Fruit fly (Drosophila melanogaster) whole organism, prepupa: ENCODE measurements around the gene CG43672.

Source experiments
- Blimp-1 ChIP-seq: fragments of 200-800 bp; sonication (Bioruptor generic); optimal IDR thresholded peaks from 3 replicates; lab custom pipeline; 2017; ENCODE audit warnings: missing biosample characterization, missing genetic modification characterization, mild to moderate bottlenecking, moderate library complexity, missing genetic modification reagents
- CG10631 ChIP-seq: fragments of 200-800 bp; sonication (Bioruptor generic); optimal IDR thresholded peaks from 2 replicates; lab custom pipeline; 2016; ENCODE audit warnings: missing biosample characterization, missing genetic modification characterization
- CG11294 ChIP-seq: fragments of 200-800 bp; sonication (Bioruptor generic); IDR thresholded peaks from 2 replicates; pipeline ENCODE4 v1.3.6; 2022; ENCODE audit warnings: missing biosample characterization, missing genetic modification characterization
- CG11762 ChIP-seq: fragments of 200-800 bp; sonication (Bioruptor generic); optimal IDR thresholded peaks from 3 replicates; lab custom pipeline; 2016; ENCODE audit warnings: missing biosample characterization, missing genetic modification characterization; ENCODE audit not compliant: insufficient read depth
- CG11902 ChIP-seq: fragments of 200-800 bp; sonication (Bioruptor generic); optimal IDR thresholded peaks from 3 replicates; lab custom pipeline; 2016; ENCODE audit warnings: missing biosample characterization, missing genetic modification characterization
- CG15336 ChIP-seq: fragments of 200-800 bp; sonication (Bioruptor generic); IDR thresholded peaks from 2 replicates; pipeline ENCODE4 v1.3.6; 2022; ENCODE audit warnings: missing biosample characterization, missing genetic modification characterization
- CG1621 ChIP-seq: fragments of 200-800 bp; sonication (Bioruptor generic); optimal IDR thresholded peaks from 3 replicates; lab custom pipeline; 2018; ENCODE audit warnings: missing biosample characterization, mild to moderate bottlenecking, missing genetic modification characterization
- CG16779 ChIP-seq: fragments of 200-800 bp; sonication (Bioruptor generic); optimal IDR thresholded peaks from 3 replicates; lab custom pipeline; 2017; ENCODE audit warnings: missing biosample characterization, mild to moderate bottlenecking, missing genetic modification characterization
- CG3032 ChIP-seq: fragments of 200-800 bp; optimal IDR thresholded peaks from 2 replicates; lab custom pipeline; 2019; ENCODE audit warnings: missing biosample characterization, mild to moderate bottlenecking, missing genetic modification characterization, moderate library complexity
- CG3919 ChIP-seq: fragments of 200-800 bp; sonication (Bioruptor generic); optimal IDR thresholded peaks from 3 replicates; lab custom pipeline; 2016; ENCODE audit warnings: missing biosample characterization, missing genetic modification characterization
- CG4318 ChIP-seq: fragments of 200-800 bp; sonication (Bioruptor generic); optimal IDR thresholded peaks from 3 replicates; lab custom pipeline; 2017; ENCODE audit warnings: missing biosample characterization, mild to moderate bottlenecking, missing genetic modification characterization
- CG6163 ChIP-seq: fragments of 200-800 bp; sonication (Bioruptor generic); IDR thresholded peaks from 3 replicates; pipeline ENCODE4 v1.3.6; 2022; ENCODE audit warnings: missing biosample characterization, missing genetic modification characterization
- CG6808 ChIP-seq: fragments of 200-800 bp; sonication (Bioruptor generic); optimal IDR thresholded peaks from 3 replicates; lab custom pipeline; 2017; ENCODE audit warnings: missing biosample characterization, missing genetic modification characterization, mild to moderate bottlenecking, moderate library complexity, missing genetic modification reagents
- CG6854 ChIP-seq: fragments of 200-800 bp; sonication (Bioruptor generic); optimal IDR thresholded peaks from 2 replicates; lab custom pipeline; 2017; ENCODE audit warnings: missing biosample characterization, mild to moderate bottlenecking, missing genetic modification characterization
- CG7368 ChIP-seq: fragments of 200-800 bp; sonication (Bioruptor generic); optimal IDR thresholded peaks from 3 replicates; lab custom pipeline; 2016; ENCODE audit warnings: missing biosample characterization, missing genetic modification characterization
- CG8119 ChIP-seq: fragments of 200-800 bp; sonication (Bioruptor generic); IDR thresholded peaks from 3 replicates; pipeline ENCODE4 v1.3.6; 2022; ENCODE audit warnings: missing biosample characterization, missing genetic modification characterization
- CG8632 ChIP-seq: fragments of 200-800 bp; sonication (Bioruptor generic); optimal IDR thresholded peaks from 3 replicates; lab custom pipeline; 2016; ENCODE audit warnings: missing biosample characterization, missing genetic modification characterization
- CG9139 ChIP-seq: fragments of 200-800 bp; sonication (Bioruptor generic); optimal IDR thresholded peaks from 3 replicates; lab custom pipeline; 2017; ENCODE audit warnings: missing biosample characterization, mild to moderate bottlenecking, missing genetic modification characterization
- Eip78C ChIP-seq: fragments of 200-800 bp; sonication (Bioruptor generic); peaks from one replicate; lab custom pipeline; 2016; ENCODE audit warnings: missing biosample characterization, missing genetic modification characterization
- Eip93F ChIP-seq: fragments of 200-800 bp; sonication (Bioruptor generic); optimal IDR thresholded peaks from 2 replicates; lab custom pipeline; 2016; ENCODE audit warnings: missing biosample characterization, mild to moderate bottlenecking, missing genetic modification characterization
- Ets21C ChIP-seq: fragments of 200-800 bp; sonication (Bioruptor generic); optimal IDR thresholded peaks from 3 replicates; lab custom pipeline; 2016; ENCODE audit warnings: missing biosample characterization, missing genetic modification characterization
- Ets96B ChIP-seq: fragments of 200-800 bp; optimal IDR thresholded peaks from 2 replicates; lab custom pipeline; 2019; ENCODE audit warnings: missing biosample characterization, mild to moderate bottlenecking, missing genetic modification characterization, moderate library complexity
- Hr38 ChIP-seq: sonication (Bioruptor generic); optimal IDR thresholded peaks from 2 replicates; lab custom pipeline; 2016; ENCODE audit warnings: missing biosample characterization, missing genetic modification characterization
- Hr4 ChIP-seq: fragments of 200-800 bp; sonication (Bioruptor generic); optimal IDR thresholded peaks from 3 replicates; lab custom pipeline; 2016; ENCODE audit warnings: missing biosample characterization, missing genetic modification characterization
- Met ChIP-seq: fragments of 200-800 bp; sonication (Bioruptor generic); optimal IDR thresholded peaks from 3 replicates; lab custom pipeline; 2016; ENCODE audit warnings: missing biosample characterization, missing genetic modification characterization
- Sox102F ChIP-seq: fragments of 200-800 bp; sonication (Bioruptor generic); optimal IDR thresholded peaks from 2 replicates; lab custom pipeline; 2016; ENCODE audit warnings: missing biosample characterization, mild to moderate bottlenecking, missing genetic modification characterization
- achi ChIP-seq: fragments of 200-800 bp; sonication (Bioruptor generic); optimal IDR thresholded peaks from 3 replicates; lab custom pipeline; 2016; ENCODE audit warnings: missing biosample characterization, missing genetic modification characterization
- acj6 ChIP-seq: fragments of 200-800 bp; sonication (Bioruptor generic); optimal IDR thresholded peaks from 3 replicates; lab custom pipeline; 2016; ENCODE audit warnings: missing biosample characterization, missing genetic modification characterization
- dac ChIP-seq: fragments of 200-800 bp; sonication (Bioruptor generic); optimal IDR thresholded peaks from 2 replicates; lab custom pipeline; 2017; ENCODE audit warnings: missing biosample characterization, mild to moderate bottlenecking, missing genetic modification characterization
- eg ChIP-seq: fragments of 200-800 bp; sonication (Bioruptor generic); IDR thresholded peaks from 3 replicates; pipeline ENCODE4 v1.3.6; 2022; ENCODE audit warnings: missing biosample characterization, missing genetic modification characterization
- esn ChIP-seq: fragments of 200-800 bp; sonication (Bioruptor generic); optimal IDR thresholded peaks from 2 replicates; lab custom pipeline; 2016; ENCODE audit warnings: missing biosample characterization, mild to moderate bottlenecking, missing genetic modification characterization, moderate library complexity
- fd59A ChIP-seq: fragments of 200-800 bp; sonication (Bioruptor generic); optimal IDR thresholded peaks from 2 replicates; lab custom pipeline; 2017; ENCODE audit warnings: missing biosample characterization, mild to moderate bottlenecking, missing genetic modification characterization, missing genetic modification reagents
- fkh ChIP-seq: fragments of 200-800 bp; sonication (Bioruptor generic); optimal IDR thresholded peaks from 3 replicates; lab custom pipeline; 2017; ENCODE audit warnings: missing biosample characterization, mild to moderate bottlenecking, missing genetic modification characterization, moderate library complexity
- lz ChIP-seq: fragments of 200-800 bp; sonication (Bioruptor generic); optimal IDR thresholded peaks from 3 replicates; lab custom pipeline; 2016; ENCODE audit warnings: missing biosample characterization, missing genetic modification characterization
- net ChIP-seq: fragments of 200-800 bp; sonication (Bioruptor generic); optimal IDR thresholded peaks from 3 replicates; lab custom pipeline; 2016; ENCODE audit warnings: missing biosample characterization, missing genetic modification characterization
- pdm3 ChIP-seq: fragments of 200-800 bp; sonication (Bioruptor generic); optimal IDR thresholded peaks from 3 replicates; lab custom pipeline; 2016; ENCODE audit warnings: missing biosample characterization, missing genetic modification characterization
- spab ChIP-seq: fragments of 200-800 bp; sonication (Bioruptor generic); optimal IDR thresholded peaks from 2 replicates; lab custom pipeline; 2017; ENCODE audit warnings: missing biosample characterization, mild to moderate bottlenecking, missing genetic modification characterization, missing genetic modification reagents
- svp ChIP-seq: fragments of 200-800 bp; sonication (Bioruptor generic); peaks from one replicate; lab custom pipeline; 2016; ENCODE audit warnings: missing biosample characterization, missing genetic modification characterization
- topi ChIP-seq: fragments of 200-800 bp; sonication (Bioruptor generic); optimal IDR thresholded peaks from 3 replicates; lab custom pipeline; 2016; ENCODE audit warnings: missing biosample characterization, missing genetic modification characterization
- vri ChIP-seq: fragments of 200-800 bp; sonication (Bioruptor generic); optimal IDR thresholded peaks from 3 replicates; lab custom pipeline; 2016; ENCODE audit warnings: missing biosample characterization, mild to moderate bottlenecking, missing genetic modification characterization

CG43672 gene

DNA sequence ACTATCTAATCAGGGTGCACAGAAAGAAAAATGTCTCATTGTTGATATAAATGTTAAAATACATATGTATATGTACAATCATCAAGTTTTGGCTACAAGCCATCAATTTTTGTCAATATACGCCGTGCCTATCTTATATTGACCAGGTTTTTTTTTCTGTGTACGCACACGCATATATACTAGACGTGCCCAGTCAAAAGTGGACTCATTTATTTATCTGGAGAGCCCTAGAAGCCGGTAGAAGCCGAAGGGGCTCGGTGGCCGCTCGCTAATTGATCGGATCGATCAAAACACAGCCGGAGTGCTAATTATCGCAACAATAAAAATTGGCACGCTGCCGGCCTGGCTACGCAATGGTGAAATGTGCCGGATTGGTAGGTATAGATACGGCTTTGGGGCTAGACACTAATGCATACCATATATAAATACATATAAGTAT, 32.5 kb upstream of the CG43672 start (continued):
- TF ChIP-seq vri (GFP tag; lab: Kevin White, UChicago) (peak; percentile 85), fd59A (GFP tag; lab: Kevin White, UChicago) (no peak), dac (GFP tag; lab: Kevin White, UChicago) (no peak), topi (GFP tag; lab: Kevin White, UChicago) (peak; percentile 69), CG3919 (GFP tag; lab: Kevin White, UChicago) (no peak), CG8632 (GFP tag; lab: Kevin White, UChicago) (peak; percentile 43), CG7368 (GFP tag; lab: Kevin White, UChicago) (no peak), pdm3 (peak; percentile 62), CG3032 (tag; lab: Kevin White, UChicago) (peak; percentile 10), Blimp-1 (GFP tag; lab: Kevin White, UChicago) (no peak), CG6163 (peak; percentile 69), net (GFP tag; lab: Kevin White, UChicago) (no peak), CG9139 (GFP tag; lab: Kevin White, UChicago) (no peak), CG4318 (GFP tag; lab: Kevin White, UChicago) (no peak), CG15336 (GFP tag; lab: Robert Waterston, UW) (peak; percentile 57), Hr38 (GFP tag; lab: Kevin White, UChicago) (no peak), Sox102F (GFP tag; lab: Kevin White, UChicago) (peak; percentile 56), Ets96B (tag; lab: Kevin White, UChicago) (peak; percentile 39), CG16779 (no peak), CG10631 (GFP tag; lab: Kevin White, UChicago) (peak; percentile 25), svp (GFP tag; lab: Kevin White, UChicago) (peak; percentile 87)

DNA sequence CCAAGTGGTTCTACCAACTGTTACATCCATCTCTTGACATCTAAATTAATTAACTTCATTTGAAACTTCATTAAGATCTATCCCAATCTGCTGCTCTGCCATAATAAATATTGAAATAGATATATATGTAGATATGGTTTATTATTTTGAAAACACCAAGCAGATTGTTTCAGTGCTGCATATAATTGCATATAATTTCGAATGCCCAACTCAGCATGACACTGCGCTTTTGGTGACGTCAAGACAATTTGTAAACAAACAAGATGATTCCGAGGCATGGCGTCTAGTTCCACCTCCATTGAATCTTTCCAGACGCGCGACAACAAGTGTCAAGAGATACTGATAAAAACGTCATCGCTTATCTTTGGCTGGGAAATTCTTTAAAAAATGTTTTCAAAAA, 31.9 kb upstream of the CG43672 start:
- TF ChIP-seq Hr38 (GFP tag; lab: Kevin White, UChicago) = no peak
- TF ChIP-seq pdm3 = no peak
- 0 out of 2 replicates have a peak, but pooled peaks have one; percentile 6 for TF ChIP-seq CG15336 (GFP tag; lab: Robert Waterston, UW)
- peak; percentile 47 for TF ChIP-seq svp (GFP tag; lab: Kevin White, UChicago)

DNA sequence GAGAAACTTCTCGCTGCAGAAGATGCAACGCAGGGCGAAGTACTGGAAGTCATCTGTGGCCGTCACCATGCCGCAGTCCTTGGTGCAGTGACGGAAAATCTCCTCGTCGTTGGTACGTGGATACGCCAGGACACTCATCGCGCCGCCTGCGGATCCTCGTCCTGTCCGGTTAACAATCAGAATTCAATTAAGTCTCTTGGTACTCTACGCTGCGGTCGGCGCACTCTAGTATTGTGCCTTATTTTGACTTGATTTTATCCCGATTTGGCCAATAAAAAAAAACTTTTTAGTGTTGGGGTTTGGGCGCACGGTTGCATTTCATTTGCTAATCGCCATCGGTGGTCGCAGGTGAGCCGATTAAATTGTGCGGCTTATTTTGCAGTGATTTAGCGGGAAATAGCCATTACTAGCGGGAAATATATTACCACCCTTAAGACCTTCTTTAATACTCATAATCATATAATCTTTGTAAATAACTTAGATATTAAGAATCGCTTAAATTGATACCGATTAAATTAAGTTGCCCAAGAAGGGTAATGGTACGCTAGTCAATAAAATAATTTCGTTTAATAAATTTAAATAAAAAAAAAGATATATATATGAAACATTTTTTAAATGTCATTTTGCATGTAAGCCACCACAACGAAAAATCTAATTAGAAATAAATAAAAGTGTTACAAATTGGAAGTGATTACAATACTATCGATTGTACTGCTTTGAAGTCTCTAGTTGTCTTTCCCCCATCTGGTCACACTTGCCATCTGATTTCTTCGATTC, 26.7 kb upstream of the CG43672 start, which contains the start of the genes CG8944 and CCT6:
Gene CG8944, minus strand, starts transcription at position 327 of the 777 bp plus-strand sequence.
Gene CCT6, plus strand, starts transcription at position 744 of the 777 bp plus-strand sequence.
- TF ChIP-seq Ets21C = peak; percentile 7
- peak; percentile 20 for TF ChIP-seq lz (GFP tag; lab: Kevin White, UChicago)
- no peak for TF ChIP-seq CG6854 (GFP tag; lab: Kevin White, UChicago)
- TF ChIP-seq CG1621 (tag; lab: Kevin White, UChicago) = no peak
- TF ChIP-seq achi (GFP tag; lab: Kevin White, UChicago) = no peak
- TF ChIP-seq esn (GFP tag; lab: Kevin White, UChicago) = no peak
- peak; percentile 7 for TF ChIP-seq CG3032 (tag; lab: Kevin White, UChicago)
- TF ChIP-seq Eip78C (GFP tag; lab: Kevin White, UChicago) = peak; percentile 46
- TF ChIP-seq CG11294 (GFP tag; lab: Robert Waterston, UW) = no peak
- TF ChIP-seq Sox102F (GFP tag; lab: Kevin White, UChicago) = no peak
- no peak for TF ChIP-seq spab (GFP tag; lab: Kevin White, UChicago)

DNA sequence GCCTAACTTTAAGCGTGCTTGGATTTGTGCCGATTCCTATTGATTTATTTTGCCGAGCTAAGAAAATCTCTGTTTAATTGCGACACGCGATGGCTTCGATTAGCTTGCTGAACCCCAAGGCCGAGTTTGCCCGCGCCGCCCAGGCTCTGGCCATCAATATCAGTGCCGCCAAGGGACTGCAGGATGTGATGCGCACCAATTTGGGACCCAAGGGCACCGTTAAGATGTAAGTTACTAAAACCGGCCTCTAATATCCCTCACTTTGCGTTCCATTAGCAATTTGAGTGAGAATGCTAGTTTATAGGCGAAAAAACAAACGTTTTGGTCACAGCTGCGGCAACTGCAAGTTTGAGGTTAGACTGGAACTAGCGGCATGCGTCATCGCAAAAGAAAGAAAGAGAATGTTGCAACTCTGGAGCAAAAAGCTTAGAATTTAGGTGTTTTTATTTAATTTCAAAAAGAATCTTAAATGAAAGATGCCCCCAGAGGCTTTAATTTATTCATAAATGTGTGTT, 26.0 kb upstream of the CG43672 start:
- TF ChIP-seq CG1621 (tag; lab: Kevin White, UChicago) = no peak
- no peak for TF ChIP-seq pdm3
- no peak for TF ChIP-seq CG7368 (GFP tag; lab: Kevin White, UChicago)
- no peak for TF ChIP-seq Eip93F
- no peak for TF ChIP-seq Met (GFP tag; lab: Kevin White, UChicago)
- no peak for TF ChIP-seq CG11762 (GFP tag; lab: Kevin White, UChicago)
- TF ChIP-seq Sox102F (GFP tag; lab: Kevin White, UChicago) = no peak
- no peak for TF ChIP-seq eg
- no peak for TF ChIP-seq fkh (GFP tag; lab: Kevin White, UChicago)
- no peak for TF ChIP-seq CG6808 (GFP tag; lab: Kevin White, UChicago)
- no peak for TF ChIP-seq net (GFP tag; lab: Kevin White, UChicago)
- no peak for TF ChIP-seq Hr38 (GFP tag; lab: Kevin White, UChicago)
- TF ChIP-seq CG8119 = no peak
- TF ChIP-seq CG8632 (GFP tag; lab: Kevin White, UChicago) = no peak
- no peak for TF ChIP-seq esn (GFP tag; lab: Kevin White, UChicago)
- TF ChIP-seq vri (GFP tag; lab: Kevin White, UChicago) = no peak
- no peak for TF ChIP-seq Hr4
- TF ChIP-seq acj6 (GFP tag; lab: Kevin White, UChicago) = no peak
- no peak for TF ChIP-seq CG11902 (GFP tag; lab: Kevin White, UChicago)
